Worm (Caenorhabditis elegans) whole organism, L2 larva: Measurements from ENCODE around the gene mnr-1.

Experiments
- aly-2 ChIP-seq: fragments of 150-350 bp; optimal IDR thresholded peaks from 2 replicates; lab custom pipeline; 2014; ENCODE audit warnings: missing biosample characterization, missing genetic modification characterization
- egl-27 ChIP-seq: sonication (generic microtip); optimal IDR thresholded peaks from 3 replicates; lab custom pipeline; 2017; ENCODE audit warnings: missing biosample characterization, missing genetic modification reagents, missing genetic modification characterization
- elt-1 ChIP-seq: fragments of 150-350 bp; optimal IDR thresholded peaks from 2 replicates; lab custom pipeline; 2014; ENCODE audit warnings: missing biosample characterization, missing genetic modification characterization
- elt-3 ChIP-seq: sonication (generic microtip); optimal IDR thresholded peaks from 2 replicates; lab custom pipeline; 2017; ENCODE audit warnings: missing biosample characterization, missing genetic modification characterization
- lsy-2 ChIP-seq, 2 experiments: fragments of 150-350 bp in 1 of 2; sonication (generic microtip) in 1 of 2; optimal IDR thresholded peaks; 2 replicates each; lab custom pipeline; 2014 to 2017; ENCODE audit warnings: missing biosample characterization in 2 of 2, missing genetic modification characterization in 2 of 2
- nhr-11 ChIP-seq: fragments of 150-350 bp; optimal IDR thresholded peaks from 2 replicates; lab custom pipeline; 2014; ENCODE audit warnings: missing biosample characterization, missing genetic modification characterization
- sma-9 ChIP-seq, 2 experiments: fragments of 150-350 bp in 1 of 2; sonication (generic microtip) in 1 of 2; optimal IDR thresholded peaks; 2 replicates each; lab custom pipeline; 2014 to 2016; ENCODE audit warnings: missing genetic modification characterization in 2 of 2, mild to moderate bottlenecking in 1 of 2, missing biosample characterization in 1 of 2, missing compliant biosample characterization in 1 of 2, missing genetic modification reagents in 1 of 2, moderate library complexity in 1 of 2
- unc-39 ChIP-seq: fragments of 150-350 bp; optimal IDR thresholded peaks from 2 replicates; lab custom pipeline; 2014; ENCODE audit warnings: missing biosample characterization, missing genetic modification characterization
- unc-62 ChIP-seq: fragments of 150-350 bp; optimal IDR thresholded peaks from 2 replicates; lab custom pipeline; 2014; ENCODE audit warnings: missing biosample characterization, missing genetic modification reagents, missing genetic modification characterization
- zag-1 ChIP-seq: fragments of 150-350 bp; optimal IDR thresholded peaks from 2 replicates; lab custom pipeline; 2014; ENCODE audit warnings: missing biosample characterization, missing genetic modification characterization
- ztf-11 ChIP-seq: sonication (generic microtip); optimal IDR thresholded peaks from 2 replicates; lab custom pipeline; 2017; ENCODE audit warnings: missing biosample characterization, missing genetic modification characterization

ce11 chrV:20655174-20655573 lies 724 bp downstream of the mnr-1 start:
- TF ChIP-seq aly-2 (tag; lab: Kevin White, UChicago) (no peak), elt-1 (tag; lab: Kevin White, UChicago) (no peak), unc-39 (tag; lab: Kevin White, UChicago) (no peak), lsy-2 (tag; optimal IDR thresholded peaks at IDR 0.05; lab: Kevin White, UChicago) (no peak), egl-27 (tag; lab: Kevin White, UChicago) (no peak), ztf-11 (tag; lab: Kevin White, UChicago) (no peak), elt-3 (no peak), sma-9 (GFP tag; optimal IDR thresholded peaks at IDR 0.05; lab: Kevin White, UChicago) (no peak), sma-9 (tag; optimal IDR thresholded peaks at IDR 0.05; lab: Kevin White, UChicago) (no peak), nhr-11 (tag; lab: Kevin White, UChicago) (no peak), zag-1 (tag; lab: Kevin White, UChicago) (no peak), unc-62 (GFP tag; lab: Kevin White, UChicago) (no peak)
